Fruit fly (Drosophila melanogaster): ENCODE results near the gene Ctl2.

DNA sequence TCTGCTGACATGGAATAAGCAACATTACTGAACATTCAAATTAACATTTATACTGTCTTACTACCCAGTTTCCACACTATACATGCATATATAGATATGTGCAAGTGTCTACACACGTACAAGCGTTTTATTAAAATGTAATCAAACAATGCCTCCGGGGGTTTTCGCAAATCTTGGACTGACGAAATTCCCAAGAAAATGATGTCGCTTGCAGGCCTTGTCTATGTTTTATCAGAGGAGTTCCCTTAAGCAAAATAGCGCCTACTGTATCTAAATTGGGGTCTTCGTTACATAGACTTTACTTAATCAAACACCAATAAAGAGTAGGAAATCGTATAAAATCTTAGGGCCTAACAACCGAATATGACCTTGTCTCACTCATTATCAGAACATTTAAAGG lies 36.5 kb downstream of the Ctl2 start:
- TF ChIP-seq CG4404 (GFP tag; IDR thresholded peaks at IDR 0.05), result no peak
- no peak for TF ChIP-seq repo (GFP tag; optimal IDR thresholded peaks at IDR 0.05)
- no peak for TF ChIP-seq CG31224 (GFP tag; IDR thresholded peaks at IDR 0.05)
- TF ChIP-seq hkb (optimal IDR thresholded peaks at IDR 0.05), result no peak
- no peak for TF ChIP-seq hkb (GFP tag; IDR thresholded peaks at IDR 0.05)
